Worm (Caenorhabditis elegans) whole organism, young adult: Measurements from ENCODE around the gene col-162.

Experiments used
- B0336.3 ChIP-seq: fragments of 200-800 bp; sonication (Bioruptor generic); IDR thresholded peaks from 2 replicates; pipeline ENCODE4 v1.3.6; 2022; ENCODE audit warnings: missing genetic modification characterization, missing compliant biosample characterization
- C06A6.2 ChIP-seq: fragments of 200-800 bp; sonication (Bioruptor generic); conservative IDR thresholded peaks from 2 replicates; pipeline ENCODE4 v1.3.6; 2022; ENCODE audit warnings: missing genetic modification characterization, missing compliant biosample characterization
- F10E7.11 ChIP-seq: sonication (generic microtip); optimal IDR thresholded peaks from 2 replicates; lab custom pipeline; 2017; ENCODE audit warnings: mild to moderate bottlenecking, missing genetic modification characterization, moderate library complexity, missing compliant biosample characterization
- F23B12.7 ChIP-seq: sonication (generic microtip); optimal IDR thresholded peaks from 2 replicates; lab custom pipeline; 2017; ENCODE audit warnings: missing genetic modification characterization, mild to moderate bottlenecking, missing compliant biosample characterization, antibody characterized with exemption, moderate library complexity; ENCODE audit not compliant: insufficient read depth
- K11D2.4 ChIP-seq: fragments of 200-800 bp; sonication (Bioruptor generic); IDR thresholded peaks from 2 replicates; pipeline ENCODE4 v1.3.6; 2022; ENCODE audit warnings: missing genetic modification reagents, missing genetic modification characterization, missing compliant biosample characterization
- Y67H2A.10 ChIP-seq: fragments of 200-800 bp; sonication (Bioruptor generic); conservative IDR thresholded peaks from 2 replicates; pipeline ENCODE4 v1.3.6; 2022; ENCODE audit warnings: missing genetic modification reagents, missing genetic modification characterization, missing compliant biosample characterization
- ZK185.1 ChIP-seq: sonication (generic microtip); optimal IDR thresholded peaks from 2 replicates; lab custom pipeline; 2016; ENCODE audit warnings: mild to moderate bottlenecking, missing genetic modification characterization, missing compliant biosample characterization; ENCODE audit not compliant: poor library complexity, severe bottlenecking
- atf-7 ChIP-seq: sonication (generic microtip); optimal IDR thresholded peaks from 2 replicates; lab custom pipeline; 2017; ENCODE audit warnings: mild to moderate bottlenecking, missing genetic modification characterization, missing compliant biosample characterization
- attf-3 ChIP-seq: fragments of 200-800 bp; sonication (Bioruptor generic); conservative IDR thresholded peaks from 2 replicates; pipeline ENCODE4 v1.3.6; 2022; ENCODE audit warnings: missing genetic modification reagents, missing genetic modification characterization, missing compliant biosample characterization
- attf-5 ChIP-seq: fragments of 200-800 bp; sonication (Bioruptor generic); optimal IDR thresholded peaks from 2 replicates; lab custom pipeline; 2018; ENCODE audit warnings: mild to moderate bottlenecking, missing genetic modification characterization, missing compliant biosample characterization
- ccch-3 ChIP-seq: fragments of 200-800 bp; sonication (Bioruptor generic); optimal IDR thresholded peaks from 2 replicates; lab custom pipeline; 2018; ENCODE audit warnings: mild to moderate bottlenecking, missing genetic modification characterization, missing compliant biosample characterization
- cebp-1 ChIP-seq, 2 experiments: fragments of 200-800 bp in 1 of 2; sonication (Bioruptor generic) in 1 of 2; sonication (generic microtip) in 1 of 2; IDR thresholded peaks in 1 of 2; optimal IDR thresholded peaks in 1 of 2; 2 replicates each; pipeline versions ENCODE4 v1.3.6 to Lab custom; 2017 to 2022; ENCODE audit warnings: missing compliant biosample characterization in 2 of 2, missing genetic modification characterization in 2 of 2, mild to moderate bottlenecking in 1 of 2, missing genetic modification reagents in 1 of 2, moderate library complexity in 1 of 2
- ceh-100 ChIP-seq: fragments of 200-800 bp; sonication (Bioruptor generic); IDR thresholded peaks from 2 replicates; pipeline ENCODE4 v1.3.6; 2022; ENCODE audit warnings: missing genetic modification reagents, missing genetic modification characterization, missing compliant biosample characterization
- ceh-79 ChIP-seq: sonication (generic microtip); optimal IDR thresholded peaks from 2 replicates; lab custom pipeline; 2017; ENCODE audit warnings: mild to moderate bottlenecking, missing genetic modification characterization, missing compliant biosample characterization
- dox-1 ChIP-seq: fragments of 200-800 bp; sonication (Bioruptor generic); IDR thresholded peaks from 2 replicates; pipeline ENCODE4 v1.3.6; 2022; ENCODE audit warnings: missing genetic modification reagents, missing genetic modification characterization, missing compliant biosample characterization
- dpl-1 ChIP-seq: fragments of 150-350 bp; optimal IDR thresholded peaks from 2 replicates; lab custom pipeline; 2014; ENCODE audit warnings: missing biosample characterization, missing genetic modification reagents, missing genetic modification characterization
- egl-44 ChIP-seq: fragments of 200-800 bp; sonication (Bioruptor generic); IDR thresholded peaks from 2 replicates; pipeline ENCODE4 v1.3.6; 2022; ENCODE audit warnings: missing genetic modification reagents, missing genetic modification characterization, missing compliant biosample characterization
- ets-4 ChIP-seq: fragments of 200-800 bp; sonication (Bioruptor generic); optimal IDR thresholded peaks from 2 replicates; lab custom pipeline; 2018; ENCODE audit warnings: mild to moderate bottlenecking, missing genetic modification characterization, missing compliant biosample characterization
- hlh-12 ChIP-seq: sonication (generic microtip); optimal IDR thresholded peaks from 2 replicates; lab custom pipeline; 2016; ENCODE audit warnings: missing genetic modification characterization, missing compliant biosample characterization
- hmg-1.2 ChIP-seq: fragments of 200-800 bp; sonication (Bioruptor generic); IDR thresholded peaks from 2 replicates; pipeline ENCODE4 v1.3.6; 2022; ENCODE audit warnings: missing genetic modification reagents, missing genetic modification characterization, missing compliant biosample characterization
- hrde-1 ChIP-seq: sonication (generic microtip); optimal IDR thresholded peaks from 2 replicates; lab custom pipeline; 2016; ENCODE audit warnings: missing genetic modification characterization, mild to moderate bottlenecking, missing compliant biosample characterization, moderate library complexity, missing genotype, missing genetic modification reagents, borderline replicate concordance
- let-607 ChIP-seq, 2 experiments: fragments of 200-800 bp in 1 of 2; sonication (Bioruptor generic) in 1 of 2; sonication (generic microtip) in 1 of 2; optimal IDR thresholded peaks; 2 replicates each; lab custom pipeline; 2016 to 2018; ENCODE audit warnings: mild to moderate bottlenecking in 2 of 2, missing compliant biosample characterization in 2 of 2, missing genetic modification characterization in 2 of 2, moderate library complexity in 2 of 2, missing genotype in 1 of 2
- lin-35 ChIP-seq, 3 experiments: fragments of 150-350 bp in 2 of 3; sonication (generic microtip) in 1 of 3; optimal IDR thresholded peaks; 2 replicates each; lab custom pipeline; 2014 to 2018; ENCODE audit warnings: missing biosample characterization in 3 of 3, missing genetic modification characterization in 3 of 3, missing genetic modification reagents in 3 of 3
- lin-40 ChIP-seq: sonication (generic microtip); optimal IDR thresholded peaks from 2 replicates; lab custom pipeline; 2016; ENCODE audit warnings: missing genetic modification characterization, mild to moderate bottlenecking, missing compliant biosample characterization, missing genotype, missing genetic modification reagents
- lir-1 ChIP-seq: fragments of 200-800 bp; sonication (Bioruptor generic); conservative IDR thresholded peaks from 2 replicates; pipeline ENCODE4 v1.3.6; 2022; ENCODE audit warnings: missing genetic modification reagents, missing genetic modification characterization, missing compliant biosample characterization
- madf-10 ChIP-seq: sonication (generic microtip); optimal IDR thresholded peaks from 2 replicates; lab custom pipeline; 2016; ENCODE audit warnings: mild to moderate bottlenecking, missing genetic modification characterization, missing compliant biosample characterization
- madf-8 ChIP-seq: fragments of 200-800 bp; sonication (Bioruptor generic); conservative IDR thresholded peaks from 2 replicates; pipeline ENCODE4 v1.3.6; 2022; ENCODE audit warnings: missing genetic modification reagents, missing genetic modification characterization, missing compliant biosample characterization
- mcd-1 ChIP-seq: fragments of 200-800 bp; sonication (Bioruptor generic); IDR thresholded peaks from 2 replicates; pipeline ENCODE4 v1.3.6; 2022; ENCODE audit warnings: missing genetic modification reagents, missing genetic modification characterization, missing compliant biosample characterization
- mel-28 ChIP-seq: sonication (generic microtip); optimal IDR thresholded peaks from 2 replicates; lab custom pipeline; 2016; ENCODE audit warnings: borderline replicate concordance, mild to moderate bottlenecking, missing genetic modification characterization, missing compliant biosample characterization
- mes-4 ChIP-seq: sonication (generic microtip); optimal IDR thresholded peaks from 2 replicates; lab custom pipeline; 2016; ENCODE audit warnings: missing genotype, missing genetic modification characterization, missing compliant biosample characterization
- mxl-1 ChIP-seq: sonication (generic microtip); optimal IDR thresholded peaks from 2 replicates; lab custom pipeline; 2016; ENCODE audit warnings: missing genetic modification characterization, missing compliant biosample characterization
- nfyb-1 ChIP-seq: fragments of 200-800 bp; sonication (Bioruptor generic); IDR thresholded peaks from 2 replicates; pipeline ENCODE4 v1.3.6; 2022; ENCODE audit warnings: missing genetic modification reagents, missing genetic modification characterization, missing compliant biosample characterization
- nhr-179 ChIP-seq: sonication (generic microtip); optimal IDR thresholded peaks from 2 replicates; lab custom pipeline; 2016; ENCODE audit warnings: mild to moderate bottlenecking, missing genetic modification characterization, missing compliant biosample characterization
- nhr-27 ChIP-seq: fragments of 200-800 bp; sonication (Bioruptor generic); optimal IDR thresholded peaks from 2 replicates; lab custom pipeline; 2018; ENCODE audit warnings: mild to moderate bottlenecking, missing genetic modification characterization, moderate library complexity, missing compliant biosample characterization
- nhr-80 ChIP-seq: sonication (generic microtip); optimal IDR thresholded peaks from 2 replicates; lab custom pipeline; 2016; ENCODE audit warnings: missing genetic modification characterization, missing compliant biosample characterization
- nhr-90 ChIP-seq: sonication (generic microtip); optimal IDR thresholded peaks from 2 replicates; lab custom pipeline; 2016; ENCODE audit warnings: missing genotype, mild to moderate bottlenecking, missing genetic modification characterization, missing compliant biosample characterization
- pha-4 ChIP-seq: fragments of 150-350 bp; sonication (generic microtip); optimal IDR thresholded peaks from 2 replicates; lab custom pipeline; 2014; ENCODE audit warnings: missing biosample characterization, missing genetic modification reagents, missing genetic modification characterization
- rcor-1 ChIP-seq: fragments of 200-800 bp; sonication (Bioruptor generic); IDR thresholded peaks from 2 replicates; pipeline ENCODE4 v1.3.6; 2022; ENCODE audit warnings: missing genetic modification reagents, missing genetic modification characterization, missing compliant biosample characterization
- rpc-1 ChIP-seq, 2 experiments: fragments of 150-350 bp in 1 of 2; sonication (generic microtip) in 1 of 2; optimal IDR thresholded peaks; 2 replicates each; lab custom pipeline; 2014 to 2018; ENCODE audit warnings: missing biosample characterization in 1 of 2, missing genetic modification characterization in 1 of 2, missing genetic modification reagents in 1 of 2, missing genotype in 1 of 2
- snpc-4 ChIP-seq, 5 experiments: fragments of 150-350 bp in 1 of 5; sonication (generic microtip) in 4 of 5; optimal IDR thresholded peaks; 2 replicates each; lab custom pipeline; 2014 to 2018; ENCODE audit warnings: missing genetic modification characterization in 5 of 5, missing biosample characterization in 3 of 5, antibody characterized with exemption in 2 of 5, mild to moderate bottlenecking in 2 of 5, missing compliant biosample characterization in 2 of 5, missing genotype in 2 of 5, moderate library complexity in 2 of 5, missing genetic modification reagents in 1 of 5
- unc-130 ChIP-seq: sonication (generic microtip); optimal IDR thresholded peaks from 2 replicates; lab custom pipeline; 2016; ENCODE audit warnings: missing genetic modification reagents, missing genetic modification characterization, missing compliant biosample characterization
- unc-62 ChIP-seq: fragments of 150-350 bp; optimal IDR thresholded peaks from 2 replicates; lab custom pipeline; 2014; ENCODE audit warnings: missing biosample characterization, missing genetic modification reagents, missing genetic modification characterization
- xnd-1 ChIP-seq: sonication (generic microtip); optimal IDR thresholded peaks from 2 replicates; lab custom pipeline; 2016; ENCODE audit warnings: missing genotype, missing genetic modification reagents, missing genetic modification characterization, missing compliant biosample characterization
- ztf-6 ChIP-seq: fragments of 200-800 bp; sonication (Bioruptor generic); IDR thresholded peaks from 2 replicates; pipeline ENCODE4 v1.3.6; 2022; ENCODE audit warnings: missing genetic modification reagents, missing genetic modification characterization, missing compliant biosample characterization

The col-162 gene

DNA sequence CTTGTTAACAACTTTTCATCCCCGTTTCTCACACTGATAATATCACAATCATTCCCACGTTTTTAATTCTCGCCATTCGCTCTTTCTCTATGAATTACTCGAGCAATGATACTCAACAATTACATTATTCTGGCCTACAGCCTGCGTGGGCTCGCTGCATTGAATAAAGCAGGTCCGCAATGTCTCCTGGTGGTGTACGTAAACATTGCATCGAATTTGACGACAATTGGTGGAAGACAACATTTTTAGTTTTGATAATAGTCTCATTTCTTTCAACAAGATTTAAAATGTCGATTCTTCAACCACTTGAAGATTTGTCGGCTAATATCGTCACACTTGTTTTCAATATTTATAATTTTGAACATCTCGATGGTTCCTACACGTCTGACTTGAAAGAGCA lies 17.6 kb downstream of the col-162 start, which contains the start of gene bath-39:
Gene bath-39 (plus strand): TSS at position 137 of the 400 bp plus-strand sequence.
- TF ChIP-seq lin-40 (tag; lab: Kevin White, UChicago) (no peak), mes-4 (tag; lab: Kevin White, UChicago) (no peak), unc-130 (GFP tag; lab: Kevin White, UChicago) (no peak), ccch-3 (no peak)

DNA sequence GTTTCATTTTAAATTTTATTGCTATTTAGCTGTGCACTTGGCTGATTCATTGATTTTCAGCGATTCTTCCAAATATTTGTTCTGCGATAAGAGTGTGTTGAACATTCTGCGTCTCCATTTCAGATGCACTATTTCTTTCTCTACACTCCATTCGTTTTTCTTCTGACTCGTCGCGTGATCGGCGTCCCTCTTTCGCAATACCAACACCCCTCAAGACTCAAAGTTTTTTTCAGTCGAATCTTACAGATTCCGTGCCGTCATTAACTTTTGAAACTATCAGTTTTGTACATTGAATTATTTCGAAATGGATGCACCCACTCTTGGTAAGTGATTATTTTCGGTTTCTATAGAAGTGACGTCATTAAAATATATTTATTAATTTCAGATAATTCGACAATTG lies 21.2 kb downstream of the col-162 start, which contains the start of gene frm-10:
Gene frm-10 (plus strand): TSS at position 234 of the 400 bp plus-strand sequence.
- peak; percentile 84 for TF ChIP-seq atf-7 (tag; lab: Kevin White, UChicago)
- TF ChIP-seq egl-44, result peak; percentile 68; the same call in 1 of the 2 replicates
- TF ChIP-seq lin-35 (GFP tag; optimal IDR thresholded peaks at IDR 0.05; lab: Kevin White, UChicago), result no peak
- TF ChIP-seq ets-4, result no peak
- peak; percentile 93 for TF ChIP-seq hmg-1.2 (GFP tag; lab: Robert Waterston, UW)
- TF ChIP-seq lin-40 (tag; lab: Kevin White, UChicago), result peak; percentile 69
- TF ChIP-seq dpl-1 (GFP tag; lab: Kevin White, UChicago), result no peak
- peak; percentile 54 for TF ChIP-seq ZK185.1
- TF ChIP-seq C06A6.2 (GFP tag; lab: Robert Waterston, UW), result peak; percentile 51; the same call in 1 of the 2 replicates
- TF ChIP-seq nhr-27 (tag; lab: Kevin White, UChicago), result no peak
- TF ChIP-seq hrde-1, result no peak
- no peak for TF ChIP-seq hlh-12 (tag; lab: Kevin White, UChicago)
- no peak for TF ChIP-seq Y67H2A.10 (GFP tag; lab: Robert Waterston, UW)
- TF ChIP-seq madf-8, result no peak
- no peak for TF ChIP-seq F23B12.7 (tag; lab: Kevin White, UChicago)
- TF ChIP-seq unc-62 (GFP tag; lab: Kevin White, UChicago), result peak; percentile 54
- TF ChIP-seq nfyb-1, result peak; percentile 74; the same call in 1 of the 2 replicates
- peak; percentile 45 for TF ChIP-seq nhr-90
- peak; percentile 34 for TF ChIP-seq pha-4 (tag; lab: Kevin White, UChicago)
- TF ChIP-seq dox-1 (GFP tag; lab: Robert Waterston, UW), result peak; percentile 84; the same call in 1 of the 2 replicates
- peak; percentile 94 for TF ChIP-seq nhr-80 (tag; lab: Kevin White, UChicago)
- TF ChIP-seq attf-5 (GFP tag; lab: Kevin White, UChicago), result peak; percentile 93
- TF ChIP-seq lir-1 (GFP tag; lab: Robert Waterston, UW), result no peak
- TF ChIP-seq ceh-79 (tag; lab: Kevin White, UChicago), result no peak
- peak; percentile 78; the same call in 1 of the 2 replicates for TF ChIP-seq B0336.3 (GFP tag; lab: Robert Waterston, UW)
- TF ChIP-seq ceh-100 (GFP tag; lab: Robert Waterston, UW), result no peak
- peak; percentile 40 to 79 for TF ChIP-seq let-607 (tag; optimal IDR thresholded peaks at IDR 0.05; lab: Kevin White, UChicago)
- no peak for TF ChIP-seq ztf-6
- 0 out of 2 replicates have a peak, but pooled peaks have one; percentile 34 for TF ChIP-seq attf-3
- peak; percentile 99 for TF ChIP-seq cebp-1 (GFP tag; IDR thresholded peaks at IDR 0.05; lab: Robert Waterston, UW)
- peak; percentile 100 for TF ChIP-seq cebp-1 (tag; optimal IDR thresholded peaks at IDR 0.05; lab: Kevin White, UChicago)
- TF ChIP-seq F10E7.11, result no peak
- no peak for TF ChIP-seq xnd-1
- TF ChIP-seq rcor-1, result 0 out of 2 replicates have a peak, but pooled peaks have one; percentile 36
- TF ChIP-seq K11D2.4 (GFP tag; lab: Robert Waterston, UW), result peak; percentile 34; the same call in 1 of the 2 replicates
- peak; percentile 74 for TF ChIP-seq madf-10
- no peak for TF ChIP-seq nhr-179
- no peak for TF ChIP-seq mel-28 (tag; lab: Kevin White, UChicago)
- TF ChIP-seq snpc-4 (GFP tag; optimal IDR thresholded peaks at IDR 0.05; lab: Kevin White, UChicago), result no peak
- peak in 2 of 4 experiments; percentile 45 to 59 for TF ChIP-seq snpc-4 (tag; optimal IDR thresholded peaks at IDR 0.05; lab: Kevin White, UChicago)
- no peak for TF ChIP-seq rpc-1 (optimal IDR thresholded peaks at IDR 0.05; lab: Kevin White, UChicago)
- TF ChIP-seq rpc-1 (tag; optimal IDR thresholded peaks at IDR 0.05; lab: Kevin White, UChicago), result no peak
- no peak; the same call in 1 of the 2 replicates for TF ChIP-seq mcd-1 (GFP tag; lab: Robert Waterston, UW)
- TF ChIP-seq mxl-1 (tag; lab: Kevin White, UChicago), result no peak
